Worm (Caenorhabditis elegans) whole organism, L3 larva: Measurements from ENCODE around the gene rga-9.

Experiments
- lin-39 ChIP-seq: fragments of 150-350 bp; optimal IDR thresholded peaks from 2 replicates; lab custom pipeline; 2018; ENCODE audit warnings: missing biosample characterization, missing genetic modification reagents, missing genetic modification characterization
- mdl-1 ChIP-seq: fragments of 150-350 bp; optimal IDR thresholded peaks from 2 replicates; lab custom pipeline; 2014; ENCODE audit warnings: missing biosample characterization, missing genetic modification characterization

DNA sequence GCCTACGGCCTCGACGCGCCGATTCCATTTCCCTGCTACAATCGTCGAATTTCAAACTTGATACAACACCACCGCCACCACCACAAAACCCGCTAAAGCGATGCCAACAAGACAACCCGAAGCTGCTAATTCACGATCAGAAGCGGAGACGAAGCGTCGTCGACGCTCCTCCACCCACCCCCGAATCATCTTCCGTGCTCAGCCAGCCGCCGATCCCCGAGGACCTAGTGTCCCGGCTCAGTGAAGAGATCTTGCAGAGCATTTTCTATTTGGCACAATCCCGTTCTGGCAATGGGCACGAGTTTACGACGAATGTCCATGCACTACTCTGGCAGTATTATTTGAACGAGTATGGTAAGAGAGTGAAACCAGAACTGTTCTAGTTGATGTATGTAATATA is 49.4 kb upstream of the rga-9 start:
- TF ChIP-seq mdl-1 (tag; lab: Kevin White, UChicago) (no peak), lin-39 (no peak)
